Fruit fly (Drosophila melanogaster) whole organism, pupa: ENCODE measurements around the gene 14-3-3epsilon.

ENCODE experiments used
- CG12605 ChIP-seq: fragments of 200-800 bp; sonication (Bioruptor generic); IDR thresholded peaks from 2 replicates; pipeline ENCODE4 v1.3.6; 2022; ENCODE audit warnings: missing biosample characterization, missing genetic modification characterization
- CG13204 ChIP-seq: fragments of 200-800 bp; sonication (Bioruptor generic); optimal IDR thresholded peaks from 2 replicates; lab custom pipeline; 2018; ENCODE audit warnings: missing biosample characterization, mild to moderate bottlenecking, missing genetic modification characterization, moderate library complexity
- CG14655 ChIP-seq: fragments of 200-800 bp; sonication (Bioruptor generic); optimal IDR thresholded peaks from 3 replicates; lab custom pipeline; 2017; ENCODE audit warnings: mild to moderate bottlenecking, missing biosample characterization, missing genetic modification reagents, missing genetic modification characterization
- CG15710 ChIP-seq: fragments of 200-800 bp; sonication (Bioruptor generic); optimal IDR thresholded peaks from 2 replicates; lab custom pipeline; 2018; ENCODE audit warnings: missing biosample characterization, mild to moderate bottlenecking, missing genetic modification characterization, moderate library complexity
- CG17806 ChIP-seq: fragments of 200-800 bp; sonication (Bioruptor generic); optimal IDR thresholded peaks from 2 replicates; lab custom pipeline; 2018; ENCODE audit warnings: missing biosample characterization, mild to moderate bottlenecking, missing genetic modification characterization, moderate library complexity
- CG32121 ChIP-seq: fragments of 200-800 bp; sonication (Bioruptor generic); IDR thresholded peaks from 2 replicates; pipeline ENCODE4 v1.3.6; 2022; ENCODE audit warnings: missing biosample characterization, missing genetic modification characterization
- CG34367 ChIP-seq: fragments of 200-800 bp; sonication (Bioruptor generic); optimal IDR thresholded peaks from 2 replicates; lab custom pipeline; 2018; ENCODE audit warnings: missing biosample characterization, mild to moderate bottlenecking, missing genetic modification characterization
- CG4496 ChIP-seq: fragments of 200-800 bp; sonication (Bioruptor generic); IDR thresholded peaks from 3 replicates; pipeline ENCODE4 v1.3.6; 2022; ENCODE audit warnings: missing biosample characterization, missing genetic modification characterization
- CG8159 ChIP-seq: fragments of 200-800 bp; sonication (Bioruptor generic); optimal IDR thresholded peaks from 3 replicates; lab custom pipeline; 2018; ENCODE audit warnings: missing biosample characterization, mild to moderate bottlenecking, missing genetic modification characterization, moderate library complexity
- CG8301 ChIP-seq: fragments of 200-800 bp; sonication (Bioruptor generic); optimal IDR thresholded peaks from 2 replicates; lab custom pipeline; 2018; ENCODE audit warnings: missing biosample characterization, mild to moderate bottlenecking, missing genetic modification characterization
- CG9948 ChIP-seq: fragments of 200-800 bp; sonication (Bioruptor generic); optimal IDR thresholded peaks from 2 replicates; lab custom pipeline; 2018; ENCODE audit warnings: missing biosample characterization, mild to moderate bottlenecking, missing genetic modification characterization, moderate library complexity
- D1 ChIP-seq: fragments of 200-800 bp; sonication (Bioruptor generic); optimal IDR thresholded peaks from 2 replicates; lab custom pipeline; 2018; ENCODE audit warnings: missing biosample characterization, mild to moderate bottlenecking, missing genetic modification characterization, moderate library complexity
- EcR ChIP-seq: fragments of 200-800 bp; sonication (Bioruptor generic); optimal IDR thresholded peaks from 3 replicates; lab custom pipeline; 2019; ENCODE audit warnings: missing biosample characterization, missing genetic modification characterization, mild to moderate bottlenecking, moderate library complexity, missing genetic modification reagents
- Ets98B ChIP-seq: fragments of 200-800 bp; sonication (Bioruptor generic); IDR thresholded peaks from 2 replicates; pipeline ENCODE4 v1.3.6; 2022; ENCODE audit warnings: missing biosample characterization, missing genetic modification characterization
- Pif1A ChIP-seq: fragments of 200-800 bp; sonication (Bioruptor generic); optimal IDR thresholded peaks from 3 replicates; lab custom pipeline; 2016; ENCODE audit warnings: missing biosample characterization, missing genetic modification characterization
- Pif1B ChIP-seq: fragments of 200-800 bp; sonication (Bioruptor generic); optimal IDR thresholded peaks from 3 replicates; lab custom pipeline; 2016; ENCODE audit warnings: missing biosample characterization, missing genetic modification characterization
- Snoo ChIP-seq: fragments of 200-800 bp; sonication (Bioruptor generic); optimal IDR thresholded peaks from 3 replicates; lab custom pipeline; 2017; ENCODE audit warnings: missing biosample characterization, mild to moderate bottlenecking, missing genetic modification characterization, inconsistent platforms
- fd96Ca ChIP-seq: fragments of 200-800 bp; sonication (Bioruptor generic); IDR thresholded peaks from 3 replicates; pipeline ENCODE4 v1.3.6; 2022; ENCODE audit warnings: missing biosample characterization, missing genetic modification characterization
- gl ChIP-seq: fragments of 200-800 bp; sonication (Bioruptor generic); optimal IDR thresholded peaks from 2 replicates; lab custom pipeline; 2018; ENCODE audit warnings: missing biosample characterization, mild to moderate bottlenecking, missing genetic modification characterization
- rn ChIP-seq: fragments of 200-800 bp; sonication (Bioruptor generic); IDR thresholded peaks from 2 replicates; pipeline ENCODE4 v1.3.6; 2022; ENCODE audit warnings: missing biosample characterization, missing genetic modification characterization

The 14-3-3epsilon gene

DNA sequence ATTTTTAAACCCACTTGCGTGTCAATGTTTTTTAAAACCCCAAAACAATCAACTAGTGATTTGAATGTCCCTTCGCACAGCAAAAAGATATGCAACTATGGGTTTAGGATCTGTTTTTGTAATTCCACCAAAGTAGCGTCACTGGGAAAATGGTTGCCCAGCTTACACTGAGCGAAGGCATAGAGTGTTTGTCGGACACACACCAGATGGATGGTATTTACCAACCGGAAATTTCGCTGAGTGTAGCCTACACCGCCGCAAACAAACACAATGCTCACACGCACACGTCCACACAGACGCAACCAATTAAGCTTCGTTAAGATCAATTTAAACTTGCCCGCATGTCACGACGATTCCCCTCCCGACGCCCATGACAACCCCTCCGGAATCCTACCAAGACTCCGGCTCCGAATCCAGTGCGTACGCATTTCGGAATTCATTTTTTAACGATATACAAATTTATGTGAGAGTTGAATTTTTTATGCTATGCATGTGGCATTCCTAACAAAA is 13.6 kb upstream of the 14-3-3epsilon start:
- TF ChIP-seq CG34367 (tag; lab: Kevin White, UChicago): no peak
- no peak for TF ChIP-seq Pif1A (GFP tag; lab: Kevin White, UChicago)
- TF ChIP-seq CG13204 (GFP tag; lab: Kevin White, UChicago): no peak
- TF ChIP-seq Ets98B (GFP tag; lab: Robert Waterston, UW): peak; percentile 29; the same call in 1 of the 2 replicates
- no peak for TF ChIP-seq CG14655 (GFP tag; lab: Kevin White, UChicago)

DNA sequence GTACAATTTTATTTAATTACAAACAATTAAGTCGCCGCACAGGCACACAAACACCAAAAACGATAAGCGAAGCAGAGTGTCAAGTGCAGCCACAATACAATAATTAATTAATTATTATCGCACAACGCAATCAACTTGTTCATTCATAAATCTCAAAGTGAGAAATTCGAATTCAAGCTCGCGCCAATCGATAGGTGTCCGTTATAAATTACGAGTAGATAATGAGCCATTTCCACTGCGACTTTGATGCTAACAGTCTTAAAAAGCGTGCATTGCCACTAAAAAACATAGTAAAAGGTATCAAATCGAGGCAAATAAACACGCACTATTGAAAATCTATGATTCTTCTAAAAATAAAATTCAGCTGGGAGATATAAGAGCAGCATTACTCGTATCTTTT is 12.1 kb upstream of the 14-3-3epsilon start:
- TF ChIP-seq CG13204 (GFP tag; lab: Kevin White, UChicago) (no peak), CG34367 (tag; lab: Kevin White, UChicago) (no peak), CG15710 (tag; lab: Kevin White, UChicago) (no peak), gl (tag; lab: Kevin White, UChicago) (no peak), rn (no peak), CG9948 (tag; lab: Kevin White, UChicago) (no peak), CG4496 (GFP tag; lab: Robert Waterston, UW) (no peak), CG12605 (GFP tag; lab: Robert Waterston, UW) (no peak), Pif1A (GFP tag; lab: Kevin White, UChicago) (no peak), CG14655 (GFP tag; lab: Kevin White, UChicago) (no peak), Pif1B (GFP tag; lab: Kevin White, UChicago) (no peak), Snoo (tag; lab: Kevin White, UChicago) (no peak), fd96Ca (GFP tag; lab: Robert Waterston, UW) (no peak), CG8301 (tag; lab: Kevin White, UChicago) (no peak), CG32121 (no peak), Ets98B (GFP tag; lab: Robert Waterston, UW) (no peak)

DNA sequence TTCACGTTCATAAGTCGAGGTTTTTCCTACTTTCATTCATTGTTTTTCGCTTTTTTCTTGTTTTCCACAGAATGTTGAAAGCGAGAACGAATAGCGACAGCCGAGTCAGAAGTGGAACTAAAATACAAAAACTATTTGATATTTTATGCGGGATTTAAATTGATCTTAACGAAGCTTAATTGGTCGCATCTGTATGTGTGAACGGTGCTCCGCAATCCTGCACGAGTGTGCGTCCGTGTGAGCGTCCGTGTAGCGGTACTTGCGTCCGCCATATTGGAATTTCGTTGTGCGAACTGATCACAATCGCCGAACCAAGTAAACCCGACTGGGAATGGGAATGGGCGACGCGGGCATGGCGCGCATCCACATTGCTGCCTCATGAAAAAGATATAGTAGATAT is 10.1 kb upstream of the 14-3-3epsilon start:
- TF ChIP-seq CG13204 (GFP tag; lab: Kevin White, UChicago) (no peak), Pif1B (GFP tag; lab: Kevin White, UChicago) (no peak)

DNA sequence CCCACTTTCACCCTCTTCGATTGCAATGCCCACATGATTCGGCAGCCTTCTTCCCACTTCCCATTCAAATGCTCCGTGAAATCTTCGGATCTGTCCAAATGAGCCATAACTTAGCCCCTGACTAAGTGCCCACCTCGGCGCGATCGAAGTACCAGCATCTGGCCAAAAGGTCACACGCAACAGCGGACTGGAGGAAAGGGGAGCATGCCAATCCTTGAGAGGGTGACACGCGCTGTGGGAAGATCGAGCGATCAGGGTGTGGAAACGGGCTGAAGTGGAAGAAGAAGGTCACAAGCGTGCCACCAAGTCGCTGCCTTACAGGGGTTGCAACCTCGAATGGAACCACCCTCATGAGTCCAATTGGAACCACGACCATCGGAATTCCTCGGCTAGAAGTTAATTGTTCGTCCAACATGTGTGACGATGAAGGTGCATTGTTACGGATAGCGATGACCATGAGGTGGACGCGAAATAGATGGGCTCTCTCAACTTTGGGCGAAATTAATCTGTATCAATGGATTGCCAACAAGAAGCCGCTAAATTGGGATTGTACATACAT is 7.6 kb upstream of the 14-3-3epsilon start:
- TF ChIP-seq rn (no peak), Ets98B (GFP tag; lab: Robert Waterston, UW) (no peak), CG12605 (GFP tag; lab: Robert Waterston, UW) (no peak), fd96Ca (GFP tag; lab: Robert Waterston, UW) (0 out of 3 replicates have a peak, but pooled peaks have one; percentile 14)

DNA sequence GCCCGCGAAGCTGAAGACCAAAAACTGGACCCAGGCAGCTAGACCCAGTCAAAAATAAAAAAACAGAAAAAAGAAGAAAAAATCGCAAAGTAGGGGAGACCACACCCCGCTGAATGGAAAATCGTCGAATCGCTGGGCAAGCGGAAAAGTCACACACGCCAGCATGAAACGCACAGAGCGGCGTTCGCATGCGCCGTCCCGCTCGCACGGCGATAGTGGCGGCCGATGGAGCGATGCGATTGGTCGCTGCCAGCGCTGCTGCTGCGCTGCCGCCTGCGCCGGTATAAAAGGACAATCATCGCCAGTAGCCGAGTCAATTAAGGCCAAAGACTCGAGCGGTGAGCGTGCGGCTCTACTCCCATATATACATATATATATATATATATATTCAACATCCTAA is 6.5 kb upstream of the 14-3-3epsilon start, which contains the start of gene repo:
Gene repo, plus strand, starts transcription at position 314 of the 400 bp plus-strand sequence.
- TF ChIP-seq CG4496 (GFP tag; lab: Robert Waterston, UW) (peak; percentile 61; the same call in 2 of the 3 replicates), D1 (tag; lab: Kevin White, UChicago) (no peak), CG13204 (GFP tag; lab: Kevin White, UChicago) (peak; percentile 3), CG12605 (GFP tag; lab: Robert Waterston, UW) (no peak; the same call in 1 of the 2 replicates)

DNA sequence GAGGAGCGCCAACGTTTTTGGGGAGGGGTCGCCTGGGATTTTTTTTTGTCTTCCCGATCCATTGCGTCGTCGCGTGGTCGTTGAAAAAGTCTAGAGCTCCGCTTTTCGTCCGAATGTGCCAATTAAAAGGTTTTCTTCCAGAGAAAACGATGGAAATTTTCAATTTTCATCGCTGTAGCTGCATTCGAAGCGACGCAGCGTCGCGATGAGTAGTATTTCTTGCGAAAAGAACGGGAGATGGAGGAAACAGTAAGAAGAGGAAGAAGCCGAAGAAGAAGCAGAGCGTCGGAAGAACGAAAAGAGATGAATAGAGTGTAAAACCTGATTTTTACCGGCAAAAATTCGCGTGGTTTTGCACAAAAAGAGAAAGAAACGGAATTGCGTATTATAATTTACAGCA is 669 bp downstream of the 14-3-3epsilon start:
- no peak for TF ChIP-seq CG17806 (tag; lab: Kevin White, UChicago)
- no peak for TF ChIP-seq Pif1B (GFP tag; lab: Kevin White, UChicago)
- TF ChIP-seq fd96Ca (GFP tag; lab: Robert Waterston, UW): no peak
- TF ChIP-seq CG32121: no peak
- TF ChIP-seq D1 (tag; lab: Kevin White, UChicago): no peak
- TF ChIP-seq Snoo (tag; lab: Kevin White, UChicago): no peak
- no peak for TF ChIP-seq gl (tag; lab: Kevin White, UChicago)
- no peak for TF ChIP-seq CG13204 (GFP tag; lab: Kevin White, UChicago)
- TF ChIP-seq CG15710 (tag; lab: Kevin White, UChicago): no peak
- TF ChIP-seq CG8159 (tag; lab: Kevin White, UChicago): no peak
- no peak for TF ChIP-seq Pif1A (GFP tag; lab: Kevin White, UChicago)
- TF ChIP-seq CG4496 (GFP tag; lab: Robert Waterston, UW): no peak
- no peak for TF ChIP-seq CG12605 (GFP tag; lab: Robert Waterston, UW)
- no peak for TF ChIP-seq rn

DNA sequence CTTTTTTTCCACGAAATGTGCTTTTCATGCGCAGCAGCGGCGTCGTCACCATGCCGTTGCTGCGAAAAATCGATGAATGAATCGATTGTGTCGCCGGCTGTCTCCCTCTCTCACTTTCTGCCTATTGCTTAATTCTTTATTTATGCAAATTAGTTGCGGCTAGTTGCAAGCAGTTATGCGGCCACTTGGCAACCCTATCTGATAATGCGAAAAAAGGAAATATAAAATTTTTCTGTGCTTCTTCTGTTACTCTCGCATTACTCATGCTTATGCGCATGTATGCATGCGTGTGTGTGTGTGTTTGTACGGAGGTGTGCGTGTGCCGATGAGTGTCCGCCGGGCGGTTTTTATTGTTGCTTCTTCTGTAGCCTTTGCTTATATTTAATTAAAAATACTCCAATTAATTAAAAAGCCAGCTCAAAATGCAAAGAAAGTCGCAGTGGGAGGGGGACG is 1.4 kb downstream of the 14-3-3epsilon start:
- peak; percentile 37 for TF ChIP-seq Snoo (tag; lab: Kevin White, UChicago)
- peak; percentile 41 for TF ChIP-seq Pif1A (GFP tag; lab: Kevin White, UChicago)
- TF ChIP-seq gl (tag; lab: Kevin White, UChicago): no peak
- peak; percentile 9 for TF ChIP-seq CG8301 (tag; lab: Kevin White, UChicago)
- TF ChIP-seq CG4496 (GFP tag; lab: Robert Waterston, UW): peak; percentile 67
- TF ChIP-seq CG15710 (tag; lab: Kevin White, UChicago): peak; percentile 11
- TF ChIP-seq rn: no peak
- peak; percentile 71 for TF ChIP-seq fd96Ca (GFP tag; lab: Robert Waterston, UW)
- no peak for TF ChIP-seq CG34367 (tag; lab: Kevin White, UChicago)
- no peak for TF ChIP-seq EcR (GFP tag; lab: Kevin White, UChicago)
- peak; percentile 55; the same call in 1 of the 2 replicates for TF ChIP-seq CG32121
- peak; percentile 71 for TF ChIP-seq Ets98B (GFP tag; lab: Robert Waterston, UW)
- TF ChIP-seq CG8159 (tag; lab: Kevin White, UChicago): peak; percentile 16
- TF ChIP-seq Pif1B (GFP tag; lab: Kevin White, UChicago): peak; percentile 39
- peak; percentile 39 for TF ChIP-seq CG14655 (GFP tag; lab: Kevin White, UChicago)
